Fruit fly (Drosophila melanogaster): Measurements from ENCODE around the gene Cyp4d20.

Gene Cyp4d20

dm6 chr3L:2470735-2471395 lies 7.4 kb downstream of the Cyp4d20 start:
- no peak for TF ChIP-seq CG8478 (optimal IDR thresholded peaks at IDR 0.05)
- peak in 1 of 2 experiments; percentile 62 for TF ChIP-seq EcR (GFP tag; optimal IDR thresholded peaks at IDR 0.05)

dm6 chr3L:2469660-2470059 lies 8.6 kb downstream of the Cyp4d20 start:
- no peak for TF ChIP-seq Dll (optimal IDR thresholded peaks at IDR 0.05)
- no peak for TF ChIP-seq psq (optimal IDR thresholded peaks at IDR 0.05)
- TF ChIP-seq CG8478 (optimal IDR thresholded peaks at IDR 0.05): no peak
- TF ChIP-seq usp (GFP tag; optimal IDR thresholded peaks at IDR 0.05): no peak
- no peak for TF ChIP-seq pan (optimal IDR thresholded peaks at IDR 0.05)
- TF ChIP-seq EcR (GFP tag; optimal IDR thresholded peaks at IDR 0.05): no peak

dm6 chr3L:2468509-2468908 lies 9.7 kb downstream of the Cyp4d20 start:
- TF ChIP-seq usp (GFP tag; optimal IDR thresholded peaks at IDR 0.05) (no peak), Dll (optimal IDR thresholded peaks at IDR 0.05) (no peak), EcR (GFP tag; optimal IDR thresholded peaks at IDR 0.05) (peak in 1 of 2 experiments; percentile 21), psq (optimal IDR thresholded peaks at IDR 0.05) (no peak)

- TF ChIP-seq pan (optimal IDR thresholded peaks at IDR 0.05) (no peak), usp (GFP tag; optimal IDR thresholded peaks at IDR 0.05) (no peak), psq (optimal IDR thresholded peaks at IDR 0.05) (no peak), CG8478 (optimal IDR thresholded peaks at IDR 0.05) (no peak), EcR (GFP tag; optimal IDR thresholded peaks at IDR 0.05) (no peak), Dll (optimal IDR thresholded peaks at IDR 0.05) (no peak)
These were observed 10.8 kb downstream of the Cyp4d20 start for dm6 chr3L:2467424-2467838.

- TF ChIP-seq usp (GFP tag; optimal IDR thresholded peaks at IDR 0.05): no peak
- TF ChIP-seq EcR (GFP tag; optimal IDR thresholded peaks at IDR 0.05): peak in 1 of 2 experiments; percentile 10
- TF ChIP-seq psq (optimal IDR thresholded peaks at IDR 0.05): no peak
These were observed 11.7 kb downstream of the Cyp4d20 start for dm6 chr3L:2466411-2467015.

- no peak for TF ChIP-seq psq (optimal IDR thresholded peaks at IDR 0.05)
- TF ChIP-seq EcR (GFP tag; optimal IDR thresholded peaks at IDR 0.05): no peak
- TF ChIP-seq usp (GFP tag; optimal IDR thresholded peaks at IDR 0.05): no peak
These were observed 16.2 kb downstream of the Cyp4d20 start for dm6 chr3L:2462017-2462416.

- TF ChIP-seq Dll (optimal IDR thresholded peaks at IDR 0.05) (no peak), psq (optimal IDR thresholded peaks at IDR 0.05) (no peak), pan (optimal IDR thresholded peaks at IDR 0.05) (no peak), usp (GFP tag; optimal IDR thresholded peaks at IDR 0.05) (no peak), CG8478 (optimal IDR thresholded peaks at IDR 0.05) (no peak), EcR (GFP tag; optimal IDR thresholded peaks at IDR 0.05) (no peak)
These were observed 19.5 kb downstream of the Cyp4d20 start for dm6 chr3L:2458763-2459162.

- TF ChIP-seq CG8478 (optimal IDR thresholded peaks at IDR 0.05) (no peak), pan (optimal IDR thresholded peaks at IDR 0.05) (no peak), usp (GFP tag; optimal IDR thresholded peaks at IDR 0.05) (no peak), psq (optimal IDR thresholded peaks at IDR 0.05) (no peak), EcR (GFP tag; optimal IDR thresholded peaks at IDR 0.05) (no peak), Dll (optimal IDR thresholded peaks at IDR 0.05) (no peak)
These were observed 20.5 kb downstream of the Cyp4d20 start for dm6 chr3L:2457557-2458240.

dm6 chr3L:2456868-2457267 lies 21.4 kb downstream of the Cyp4d20 start:
- TF ChIP-seq EcR (GFP tag; optimal IDR thresholded peaks at IDR 0.05) (peak in 1 of 2 experiments; percentile 5), CG8478 (optimal IDR thresholded peaks at IDR 0.05) (no peak)

- TF ChIP-seq Dll (optimal IDR thresholded peaks at IDR 0.05): no peak
- TF ChIP-seq usp (GFP tag; optimal IDR thresholded peaks at IDR 0.05): no peak
- TF ChIP-seq CG8478 (optimal IDR thresholded peaks at IDR 0.05): no peak
- TF ChIP-seq EcR (GFP tag; optimal IDR thresholded peaks at IDR 0.05): no peak
- TF ChIP-seq psq (optimal IDR thresholded peaks at IDR 0.05): no peak
- no peak for TF ChIP-seq pan (optimal IDR thresholded peaks at IDR 0.05)
These were observed 32.0 kb downstream of the Cyp4d20 start for dm6 chr3L:2446201-2446600.

- TF ChIP-seq Dll (optimal IDR thresholded peaks at IDR 0.05) (no peak), usp (GFP tag; optimal IDR thresholded peaks at IDR 0.05) (no peak), CG8478 (optimal IDR thresholded peaks at IDR 0.05) (no peak), psq (optimal IDR thresholded peaks at IDR 0.05) (no peak), pan (optimal IDR thresholded peaks at IDR 0.05) (no peak), EcR (GFP tag; optimal IDR thresholded peaks at IDR 0.05) (no peak)
These were observed 35.9 kb downstream of the Cyp4d20 start for dm6 chr3L:2442330-2442729.

dm6 chr3L:2441831-2442230 lies 36.4 kb downstream of the Cyp4d20 start:
- TF ChIP-seq psq (optimal IDR thresholded peaks at IDR 0.05) (no peak), EcR (GFP tag; optimal IDR thresholded peaks at IDR 0.05) (no peak), usp (GFP tag; optimal IDR thresholded peaks at IDR 0.05) (no peak), pan (optimal IDR thresholded peaks at IDR 0.05) (no peak), CG8478 (optimal IDR thresholded peaks at IDR 0.05) (no peak), Dll (optimal IDR thresholded peaks at IDR 0.05) (no peak)

All from whole organism.